Fruit fly (Drosophila melanogaster): ENCODE data around the gene CG4375.

Gene CG4375

dm6 chr2L:1072184-1072583, 45.5 kb upstream of the CG4375 start (continued):
- TF ChIP-seq ato (GFP tag; IDR thresholded peaks at IDR 0.05; ENCODE audit: partially characterized antibody) (no peak), ase (GFP tag; IDR thresholded peaks at IDR 0.05) (peak; percentile 84; the same call in 2 of the 3 replicates), Ets97D (GFP tag; optimal IDR thresholded peaks at IDR 0.05) (peak; percentile 74), Scr (GFP tag; IDR thresholded peaks at IDR 0.05; ENCODE audit: partially characterized antibody) (no peak), Awh (GFP tag; IDR thresholded peaks at IDR 0.05) (peak; percentile 98), Trl (optimal IDR thresholded peaks at IDR 0.05) (no peak), Trl (GFP tag; optimal IDR thresholded peaks at IDR 0.05) (peak; percentile 97), bbx (GFP tag; IDR thresholded peaks at IDR 0.05; ENCODE audit: partially characterized antibody) (no peak), CG15011 (GFP tag; optimal IDR thresholded peaks at IDR 0.05) (peak; percentile 92), row (GFP tag; IDR thresholded peaks at IDR 0.05) (peak; percentile 18; the same call in 1 of the 3 replicates), CG4707 (GFP tag; optimal IDR thresholded peaks at IDR 0.05) (peak; percentile 95), rib (GFP tag; IDR thresholded peaks at IDR 0.05) (peak; percentile 91), CG9817 (tag; optimal IDR thresholded peaks at IDR 0.05) (peak; percentile 82), Dip3 (GFP tag; optimal IDR thresholded peaks at IDR 0.05) (peak; percentile 84), HLH3B (GFP tag; IDR thresholded peaks at IDR 0.05) (peak; percentile 92), CG7357 (GFP tag; IDR thresholded peaks at IDR 0.05) (peak; percentile 69), trem (tag; optimal IDR thresholded peaks at IDR 0.05) (peak; percentile 76), CG18262 (tag; optimal IDR thresholded peaks at IDR 0.05) (peak; percentile 87), CG2875 (GFP tag; optimal IDR thresholded peaks at IDR 0.05) (peak; percentile 99), CG4360 (GFP tag; IDR thresholded peaks at IDR 0.05) (peak; percentile 80), inv (GFP tag; IDR thresholded peaks at IDR 0.05; ENCODE audit: partially characterized antibody) (no peak), D19B (GFP tag; optimal IDR thresholded peaks at IDR 0.05) (peak; percentile 76), ci (GFP tag; IDR thresholded peaks at IDR 0.05) (peak; percentile 97), ems (GFP tag; optimal IDR thresholded peaks at IDR 0.05) (peak; percentile 89), CG13424 (tag; optimal IDR thresholded peaks at IDR 0.05) (peak; percentile 86), hbn (GFP tag; IDR thresholded peaks at IDR 0.05; ENCODE audit: partially characterized antibody) (no peak), Fer2 (tag; optimal IDR thresholded peaks at IDR 0.05) (peak; percentile 84), Hr78 (GFP tag; optimal IDR thresholded peaks at IDR 0.05) (peak in 1 of 2 experiments; percentile 68), CG18619 (GFP tag; optimal IDR thresholded peaks at IDR 0.05) (peak; percentile 94), Hr39 (optimal IDR thresholded peaks at IDR 0.05) (no peak), cas (GFP tag; IDR thresholded peaks at IDR 0.05) (peak; percentile 45; the same call in 1 of the 2 replicates), CG32772 (GFP tag; IDR thresholded peaks at IDR 0.05) (peak; percentile 75), NC2α (GFP tag; optimal IDR thresholded peaks at IDR 0.05) (peak; percentile 95), shn (GFP tag; optimal IDR thresholded peaks at IDR 0.05) (peak; percentile 87), slou (GFP tag; optimal IDR thresholded peaks at IDR 0.05) (peak; percentile 91), Poxn (GFP tag; IDR thresholded peaks at IDR 0.05) (0 out of 2 replicates have a peak, but pooled peaks have one; percentile 46), Optix (GFP tag; IDR thresholded peaks at IDR 0.05) (peak; percentile 84), CG17361 (GFP tag; IDR thresholded peaks at IDR 0.05) (peak; percentile 83; the same call in 2 of the 3 replicates), Blimp-1 (GFP tag; optimal IDR thresholded peaks at IDR 0.05) (peak; percentile 95), aop (GFP tag; IDR thresholded peaks at IDR 0.05) (peak; percentile 78; the same call in 1 of the 2 replicates), CG6854 (GFP tag; optimal IDR thresholded peaks at IDR 0.05) (peak; percentile 88), lmd (GFP tag; IDR thresholded peaks at IDR 0.05) (peak; percentile 56), Dref (GFP tag; IDR thresholded peaks at IDR 0.05) (peak; percentile 24; the same call in 1 of the 2 replicates), TFAM (GFP tag; optimal IDR thresholded peaks at IDR 0.05) (peak; percentile 92), Med (GFP tag) (peak; percentile 99), CG17829 (tag; optimal IDR thresholded peaks at IDR 0.05) (peak; percentile 77), fu2 (GFP tag; optimal IDR thresholded peaks at IDR 0.05) (peak; percentile 74), CG12942 (GFP tag; optimal IDR thresholded peaks at IDR 0.05) (peak; percentile 93), CHES-1-like (GFP tag; optimal IDR thresholded peaks at IDR 0.05) (peak; percentile 95), CG3838 (GFP tag; optimal IDR thresholded peaks at IDR 0.05) (peak; percentile 94), CG33213 (GFP tag; optimal IDR thresholded peaks at IDR 0.05) (peak; percentile 96)

All from whole organism, embryonic.